Fruit fly (Drosophila melanogaster) whole organism, embryonic: ENCODE data around the gene mtTFB2.

Experiments used
- Blimp-1 ChIP-seq: fragments of 200-800 bp; sonication (Bioruptor generic); optimal IDR thresholded peaks from 3 replicates; lab custom pipeline; 2018; ENCODE audit warnings: missing biosample characterization, missing genetic modification characterization, mild to moderate bottlenecking, moderate library complexity, missing genetic modification reagents
- CG1024 ChIP-seq: fragments of 200-800 bp; sonication (Bioruptor generic); IDR thresholded peaks from 2 replicates; pipeline ENCODE4 v1.3.6; 2022; ENCODE audit warnings: missing biosample characterization, missing genetic modification characterization
- CG11456 ChIP-seq: fragments of 200-800 bp; sonication (Bioruptor generic); IDR thresholded peaks from 3 replicates; pipeline ENCODE4 v1.3.6; 2022; ENCODE audit warnings: missing biosample characterization, missing genetic modification characterization
- CG12155 ChIP-seq: fragments of 200-800 bp; sonication (Bioruptor generic); optimal IDR thresholded peaks from 3 replicates; lab custom pipeline; 2016; ENCODE audit warnings: missing biosample characterization, missing genetic modification characterization
- CG12236 ChIP-seq: fragments of 200-800 bp; sonication (Bioruptor generic); optimal IDR thresholded peaks from 2 replicates; lab custom pipeline; 2016; ENCODE audit warnings: missing biosample characterization, missing genetic modification characterization
- CG12744 ChIP-seq: fragments of 200-800 bp; sonication (Bioruptor generic); optimal IDR thresholded peaks from 2 replicates; lab custom pipeline; 2016; ENCODE audit warnings: missing biosample characterization, missing genetic modification characterization
- CG14014 ChIP-seq: fragments of 200-800 bp; sonication (Bioruptor generic); IDR thresholded peaks from 2 replicates; pipeline ENCODE4 v1.3.6; 2022; ENCODE audit warnings: missing biosample characterization, missing genetic modification characterization
- CG14667 ChIP-seq: fragments of 200-800 bp; sonication (Bioruptor generic); IDR thresholded peaks from 2 replicates; pipeline ENCODE4 v1.3.6; 2022; ENCODE audit warnings: missing biosample characterization, missing genetic modification characterization
- CG14965 ChIP-seq: fragments of 200-800 bp; sonication (Bioruptor generic); optimal IDR thresholded peaks from 2 replicates; lab custom pipeline; 2016; ENCODE audit warnings: missing biosample characterization, missing genetic modification characterization, borderline replicate concordance
- CG17186 ChIP-seq: fragments of 200-800 bp; sonication (Bioruptor generic); optimal IDR thresholded peaks from 3 replicates; lab custom pipeline; 2017; ENCODE audit warnings: missing biosample characterization, missing genetic modification reagents, missing genetic modification characterization
- CG17359 ChIP-seq: fragments of 200-800 bp; sonication (Bioruptor generic); optimal IDR thresholded peaks from 3 replicates; lab custom pipeline; 2018; ENCODE audit warnings: missing biosample characterization, mild to moderate bottlenecking, missing genetic modification characterization, moderate library complexity
- CG17385 ChIP-seq: fragments of 200-800 bp; sonication (Bioruptor generic); optimal IDR thresholded peaks from 3 replicates; lab custom pipeline; 2018; ENCODE audit warnings: missing biosample characterization, mild to moderate bottlenecking, missing genetic modification characterization
- CG17802 ChIP-seq: fragments of 200-800 bp; sonication (Bioruptor generic); optimal IDR thresholded peaks from 2 replicates; lab custom pipeline; 2018; ENCODE audit warnings: missing biosample characterization, mild to moderate bottlenecking, missing genetic modification characterization, moderate library complexity
- CG1832 ChIP-seq: fragments of 200-800 bp; sonication (Bioruptor generic); optimal IDR thresholded peaks from 2 replicates; lab custom pipeline; 2017; ENCODE audit warnings: missing biosample characterization, mild to moderate bottlenecking, missing genetic modification characterization, inconsistent platforms
- CG2889 ChIP-seq: fragments of 200-800 bp; sonication (Bioruptor generic); IDR thresholded peaks from 3 replicates; pipeline ENCODE4 v1.3.6; 2022; ENCODE audit warnings: missing biosample characterization, missing genetic modification characterization
- CG3726 ChIP-seq: fragments of 200-800 bp; sonication (Bioruptor generic); IDR thresholded peaks from 3 replicates; pipeline ENCODE4, ENCODE4 v1.3.6; 2022; ENCODE audit warnings: missing biosample characterization, missing genetic modification characterization
- CG6654 ChIP-seq: fragments of 200-800 bp; sonication (Bioruptor generic); optimal IDR thresholded peaks from 2 replicates; lab custom pipeline; 2017; ENCODE audit warnings: missing biosample characterization, mild to moderate bottlenecking, missing genetic modification characterization
- CG8281 ChIP-seq: fragments of 200-800 bp; sonication (Bioruptor generic); optimal IDR thresholded peaks from 2 replicates; lab custom pipeline; 2018; ENCODE audit warnings: missing biosample characterization, mild to moderate bottlenecking, missing genetic modification characterization, moderate library complexity
- CG9437 ChIP-seq: fragments of 200-800 bp; sonication (Bioruptor generic); optimal IDR thresholded peaks from 2 replicates; lab custom pipeline; 2018; ENCODE audit warnings: missing biosample characterization, mild to moderate bottlenecking, missing genetic modification characterization
- Dip3 ChIP-seq: fragments of 200-800 bp; sonication (Bioruptor generic); optimal IDR thresholded peaks from 3 replicates; lab custom pipeline; 2016; ENCODE audit warnings: missing biosample characterization, missing genetic modification characterization
- Elba2 ChIP-seq: fragments of 200-800 bp; sonication (Bioruptor generic); optimal IDR thresholded peaks from 3 replicates; lab custom pipeline; 2016; ENCODE audit warnings: missing biosample characterization, missing genetic modification characterization
- HHEX ChIP-seq: fragments of 200-800 bp; sonication (Bioruptor generic); optimal IDR thresholded peaks from 3 replicates; lab custom pipeline; 2017; ENCODE audit warnings: missing biosample characterization, mild to moderate bottlenecking, missing genetic modification characterization, missing genetic modification reagents
- MBD-R2 ChIP-seq: fragments of 200-800 bp; sonication (Bioruptor generic); IDR thresholded peaks from 2 replicates; pipeline ENCODE4 v1.3.6; 2022; ENCODE audit warnings: missing biosample characterization, missing genetic modification characterization
- Mad ChIP-seq: fragments of 200-800 bp; sonication (Bioruptor generic); optimal IDR thresholded peaks from 2 replicates; lab custom pipeline; 2016; ENCODE audit warnings: missing biosample characterization, missing genetic modification characterization
- Myb ChIP-seq: fragments of 200-800 bp; sonication (Bioruptor generic); optimal IDR thresholded peaks from 2 replicates; lab custom pipeline; 2016; ENCODE audit warnings: missing biosample characterization, missing genetic modification characterization
- NC2α ChIP-seq: fragments of 200-800 bp; sonication (Bioruptor generic); optimal IDR thresholded peaks from 2 replicates; lab custom pipeline; 2016; ENCODE audit warnings: missing biosample characterization, missing genetic modification characterization
- NK7.1 ChIP-seq: fragments of 200-800 bp; sonication (Bioruptor generic); optimal IDR thresholded peaks from 3 replicates; lab custom pipeline; 2016; ENCODE audit warnings: missing biosample characterization, missing genetic modification characterization
- Scr ChIP-seq: fragments of 200-800 bp; sonication (Bioruptor generic); IDR thresholded peaks from 2 replicates; pipeline ENCODE4 v1.3.6; 2022; ENCODE audit warnings: missing biosample characterization, missing genetic modification characterization; ENCODE audit not compliant: partially characterized antibody
- Spps ChIP-seq: fragments of 200-800 bp; sonication (Bioruptor generic); optimal IDR thresholded peaks from 2 replicates; lab custom pipeline; 2018; ENCODE audit warnings: missing biosample characterization, mild to moderate bottlenecking, missing genetic modification characterization
- al ChIP-seq: fragments of 200-800 bp; sonication (Bioruptor generic); IDR thresholded peaks from 2 replicates; pipeline ENCODE4 v1.3.6; 2022; ENCODE audit warnings: missing biosample characterization, missing genetic modification characterization
- bbx ChIP-seq: fragments of 200-800 bp; sonication (Bioruptor generic); IDR thresholded peaks from 2 replicates; pipeline ENCODE4 v1.3.6; 2022; ENCODE audit warnings: missing biosample characterization, missing genetic modification characterization; ENCODE audit not compliant: partially characterized antibody
- bsh ChIP-seq, 2 experiments: fragments of 200-800 bp; sonication (Bioruptor generic); optimal IDR thresholded peaks; 2 replicates each; lab custom pipeline; 2017 to 2018; ENCODE audit warnings: mild to moderate bottlenecking in 2 of 2, missing biosample characterization in 2 of 2, missing genetic modification characterization in 2 of 2, moderate library complexity in 1 of 2
- dati ChIP-seq: fragments of 200-800 bp; sonication (Bioruptor generic); IDR thresholded peaks from 2 replicates; pipeline ENCODE4 v1.3.6; 2022; ENCODE audit warnings: missing biosample characterization, missing genetic modification characterization
- disco-r ChIP-seq: fragments of 200-800 bp; sonication (Bioruptor generic); optimal IDR thresholded peaks from 2 replicates; lab custom pipeline; 2016; ENCODE audit warnings: missing biosample characterization, missing genetic modification characterization
- dmrt99B ChIP-seq: fragments of 200-800 bp; sonication (Bioruptor generic); optimal IDR thresholded peaks from 2 replicates; lab custom pipeline; 2018; ENCODE audit warnings: missing biosample characterization, mild to moderate bottlenecking, missing genetic modification characterization, moderate library complexity
- dpn ChIP-seq, 2 experiments: fragments of 200-800 bp; sonication (Bioruptor generic); optimal IDR thresholded peaks; 3 replicates each; lab custom pipeline; 2016; ENCODE audit warnings: missing biosample characterization in 2 of 2, missing genetic modification characterization in 2 of 2
- exex ChIP-seq: fragments of 200-800 bp; sonication (Bioruptor generic); optimal IDR thresholded peaks from 4 replicates; lab custom pipeline; 2018; ENCODE audit warnings: missing biosample characterization, mild to moderate bottlenecking, missing genetic modification characterization, moderate library complexity
- fd64A ChIP-seq: fragments of 200-800 bp; sonication (Bioruptor generic); optimal IDR thresholded peaks from 3 replicates; lab custom pipeline; 2018; ENCODE audit warnings: missing biosample characterization, mild to moderate bottlenecking, missing genetic modification characterization
- fd96Cb ChIP-seq: fragments of 200-800 bp; sonication (Bioruptor generic); optimal IDR thresholded peaks from 2 replicates; lab custom pipeline; 2018; ENCODE audit warnings: missing biosample characterization, mild to moderate bottlenecking, missing genetic modification characterization, moderate library complexity
- hb ChIP-seq: fragments of 200-800 bp; sonication (Bioruptor generic); IDR thresholded peaks from 3 replicates; pipeline ENCODE4 v1.3.6; 2022; ENCODE audit warnings: missing biosample characterization, missing genetic modification characterization; ENCODE audit not compliant: partially characterized antibody
- lola ChIP-seq, 3 experiments: fragments of >200 bp in 2 of 3; fragments of 200-800 bp in 1 of 3; sonication (Bioruptor generic) in 1 of 3; optimal IDR thresholded peaks; 2 replicates each; lab custom pipeline; 2017 to 2019; ENCODE audit warnings: missing biosample characterization in 3 of 3, missing genetic modification characterization in 3 of 3, mild to moderate bottlenecking in 1 of 3, moderate library complexity in 1 of 3
- pros ChIP-seq: fragments of 200-800 bp; sonication (Bioruptor generic); optimal IDR thresholded peaks from 3 replicates; lab custom pipeline; 2019; ENCODE audit warnings: missing biosample characterization, mild to moderate bottlenecking, missing genetic modification characterization, moderate library complexity
- ro ChIP-seq: fragments of 200-800 bp; sonication (Bioruptor generic); IDR thresholded peaks from 2 replicates; pipeline ENCODE4 v1.3.6; 2022; ENCODE audit warnings: missing biosample characterization, missing genetic modification characterization
- run ChIP-seq: fragments of 200-800 bp; sonication (Bioruptor generic); optimal IDR thresholded peaks from 3 replicates; lab custom pipeline; 2018; ENCODE audit warnings: missing biosample characterization, mild to moderate bottlenecking, missing genetic modification characterization
- so ChIP-seq: fragments of 200-800 bp; sonication (Bioruptor generic); IDR thresholded peaks from 3 replicates; pipeline ENCODE4 v1.3.6; 2022; ENCODE audit warnings: missing biosample characterization, missing genetic modification characterization
- sqz ChIP-seq: fragments of 200-800 bp; sonication (Bioruptor generic); optimal IDR thresholded peaks from 3 replicates; lab custom pipeline; 2018; ENCODE audit warnings: missing biosample characterization, mild to moderate bottlenecking, missing genetic modification characterization
- tup ChIP-seq: fragments of 200-800 bp; sonication (Bioruptor generic); optimal IDR thresholded peaks from 2 replicates; lab custom pipeline; 2016; ENCODE audit warnings: missing biosample characterization, mild to moderate bottlenecking, missing genetic modification characterization, moderate library complexity
- yki ChIP-seq: fragments of >200 bp; optimal IDR thresholded peaks from 3 replicates; lab custom pipeline; 2018
- zen ChIP-seq: fragments of 200-800 bp; sonication (Bioruptor generic); optimal IDR thresholded peaks from 3 replicates; lab custom pipeline; 2018; ENCODE audit warnings: missing biosample characterization, mild to moderate bottlenecking, missing genetic modification characterization, moderate library complexity

The mtTFB2 gene

dm6 chr3R:10048035-10048774, 2.8 kb downstream of the mtTFB2 start (continued):
- no peak for TF ChIP-seq CG1024
- TF ChIP-seq CG2889 (GFP tag; lab: Robert Waterston, UW), result 0 out of 3 replicates have a peak, but pooled peaks have one; percentile 21
- no peak for TF ChIP-seq Dip3 (GFP tag; lab: Kevin White, UChicago)
- peak; percentile 55 for TF ChIP-seq Elba2 (GFP tag; lab: Kevin White, UChicago)
- TF ChIP-seq CG14014 (GFP tag; lab: Robert Waterston, UW), result no peak
- no peak for TF ChIP-seq Myb (GFP tag; lab: Kevin White, UChicago)
- peak; percentile 54 for TF ChIP-seq CG9437 (GFP tag; lab: Kevin White, UChicago)
- TF ChIP-seq CG12236 (GFP tag; lab: Kevin White, UChicago), result no peak
- no peak for TF ChIP-seq run (tag; lab: Kevin White, UChicago)
- no peak for TF ChIP-seq Mad (GFP tag; lab: Kevin White, UChicago)
- TF ChIP-seq CG11456 (GFP tag; lab: Robert Waterston, UW), result no peak
- no peak for TF ChIP-seq fd64A
- no peak for TF ChIP-seq CG6654
- TF ChIP-seq CG17802 (tag; lab: Kevin White, UChicago), result no peak
- no peak for TF ChIP-seq CG14667 (GFP tag; lab: Robert Waterston, UW)
- peak; percentile 29 for TF ChIP-seq fd96Cb (tag; lab: Kevin White, UChicago)
- peak in 1 of 2 experiments; percentile 18 for TF ChIP-seq dpn (GFP tag; optimal IDR thresholded peaks at IDR 0.05; lab: Kevin White, UChicago)
- TF ChIP-seq CG17385 (GFP tag; lab: Kevin White, UChicago), result peak; percentile 46
- peak; percentile 11 for TF ChIP-seq CG8281 (tag; lab: Kevin White, UChicago)
- TF ChIP-seq hb (GFP tag; lab: Robert Waterston, UW), result no peak
- TF ChIP-seq bbx (GFP tag; lab: Robert Waterston, UW), result no peak
- no peak for TF ChIP-seq CG14965 (GFP tag; lab: Kevin White, UChicago)
- TF ChIP-seq lola (GFP tag; optimal IDR thresholded peaks at IDR 0.05; lab: Kevin White, UChicago), result peak in 1 of 3 experiments; percentile 33
- peak; percentile 68 for TF ChIP-seq pros (GFP tag; lab: Kevin White, UChicago)
- no peak for TF ChIP-seq sqz (GFP tag; lab: Kevin White, UChicago)
- TF ChIP-seq zen (tag; lab: Kevin White, UChicago), result no peak
- TF ChIP-seq tup, result no peak
- TF ChIP-seq CG12155 (GFP tag; lab: Kevin White, UChicago), result peak; percentile 19
- no peak for TF ChIP-seq disco-r (GFP tag; lab: Kevin White, UChicago)
- no peak for TF ChIP-seq exex (tag; lab: Kevin White, UChicago)
- TF ChIP-seq MBD-R2 (GFP tag; lab: Robert Waterston, UW), result 0 out of 2 replicates have a peak, but pooled peaks have one; percentile 7
- TF ChIP-seq HHEX (GFP tag; lab: Kevin White, UChicago), result peak; percentile 38
- TF ChIP-seq yki, result no peak
- no peak for TF ChIP-seq CG1832 (GFP tag; lab: Kevin White, UChicago)
- TF ChIP-seq NC2α (GFP tag; lab: Kevin White, UChicago), result no peak
- peak; percentile 56 for TF ChIP-seq Blimp-1 (GFP tag; lab: Kevin White, UChicago)
- peak in 1 of 2 experiments; percentile 28 for TF ChIP-seq bsh (GFP tag; optimal IDR thresholded peaks at IDR 0.05; lab: Kevin White, UChicago)
- peak; percentile 22 for TF ChIP-seq CG17359
- no peak for TF ChIP-seq al (GFP tag; lab: Robert Waterston, UW)
- TF ChIP-seq NK7.1 (GFP tag; lab: Kevin White, UChicago), result no peak
- TF ChIP-seq Scr (GFP tag; lab: Robert Waterston, UW), result no peak
- no peak for TF ChIP-seq CG12744 (GFP tag; lab: Kevin White, UChicago)
- no peak for TF ChIP-seq CG17186 (GFP tag; lab: Kevin White, UChicago)
- TF ChIP-seq Spps, result no peak
- no peak for TF ChIP-seq so (GFP tag; lab: Robert Waterston, UW)
- TF ChIP-seq CG3726 (GFP tag; lab: Robert Waterston, UW), result no peak
- TF ChIP-seq dmrt99B (tag; lab: Kevin White, UChicago), result peak; percentile 71
- TF ChIP-seq ro (GFP tag; lab: Robert Waterston, UW), result no peak
- TF ChIP-seq dati (GFP tag; lab: Robert Waterston, UW), result no peak
